Fruit fly (Drosophila melanogaster): ENCODE data around the gene Paip2.

Gene Paip2

DNA sequence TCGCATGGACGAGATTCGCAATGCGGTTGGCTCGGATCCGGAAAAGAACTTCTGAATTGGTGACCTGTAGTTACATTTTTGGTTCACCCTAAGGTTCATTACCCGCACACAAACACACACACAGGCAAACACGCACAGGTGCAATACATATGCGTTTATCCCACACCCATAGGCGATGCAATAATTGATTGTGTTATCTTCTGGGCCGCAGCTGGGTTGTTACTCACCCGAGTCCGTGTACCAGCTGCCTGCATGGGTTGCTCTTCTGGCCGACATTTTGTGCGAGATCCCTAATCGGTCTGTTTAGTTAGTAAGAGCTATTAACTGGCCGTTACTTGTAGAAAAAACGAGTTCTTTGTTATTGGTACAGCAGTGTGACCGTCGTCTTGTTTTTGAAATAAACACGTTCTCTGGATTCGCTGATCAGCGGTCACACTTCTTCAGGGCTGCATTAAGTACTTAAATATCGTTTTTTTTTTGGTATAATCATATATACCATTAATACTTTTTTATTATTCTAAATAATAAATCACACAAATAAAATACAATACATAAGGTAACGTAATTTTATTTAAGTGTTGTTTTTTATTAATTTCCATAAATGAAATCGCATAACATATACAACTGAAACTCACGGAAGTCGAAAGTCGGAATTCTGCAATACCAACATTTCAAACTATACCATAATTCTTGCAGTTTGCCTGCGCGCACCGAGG lies 30.5 kb downstream of the Paip2 start, which contains the start of gene CG8031 (continued):
- TF ChIP-seq pzg (GFP tag; optimal IDR thresholded peaks at IDR 0.05) (peak; percentile 62), Bgb (GFP tag; IDR thresholded peaks at IDR 0.05; ENCODE audit: partially characterized antibody) (0 out of 2 replicates have a peak, but pooled peaks have one; percentile 17), kah (GFP tag; optimal IDR thresholded peaks at IDR 0.05) (no peak), chinmo (GFP tag; IDR thresholded peaks at IDR 0.05; ENCODE audit: partially characterized antibody) (peak; percentile 91; the same call in 3 of the 4 replicates), CG13123 (GFP tag; optimal IDR thresholded peaks at IDR 0.05) (no peak), CG14710 (tag; optimal IDR thresholded peaks at IDR 0.05) (peak; percentile 83), nmo (GFP tag; optimal IDR thresholded peaks at IDR 0.05) (peak; percentile 68), CG30020 (tag; optimal IDR thresholded peaks at IDR 0.05) (peak; percentile 27), trem (tag; optimal IDR thresholded peaks at IDR 0.05) (peak; percentile 26), CG12391 (tag; optimal IDR thresholded peaks at IDR 0.05) (peak; percentile 41), CG14050 (GFP tag; IDR thresholded peaks at IDR 0.05) (0 out of 3 replicates have a peak, but pooled peaks have one; percentile 18), bbx (GFP tag; IDR thresholded peaks at IDR 0.05; ENCODE audit: partially characterized antibody) (peak; percentile 32; the same call in 1 of the 2 replicates), CG12659 (GFP tag; optimal IDR thresholded peaks at IDR 0.05) (peak; percentile 78), gcm (GFP tag; optimal IDR thresholded peaks at IDR 0.05) (no peak), CG2116 (GFP tag; optimal IDR thresholded peaks at IDR 0.05) (peak; percentile 70), ci (GFP tag; IDR thresholded peaks at IDR 0.05) (0 out of 3 replicates have a peak, but pooled peaks have one; percentile 5), CG18011 (GFP tag; optimal IDR thresholded peaks at IDR 0.05) (no peak), CG10979 (tag; optimal IDR thresholded peaks at IDR 0.05) (peak; percentile 11), row (GFP tag; IDR thresholded peaks at IDR 0.05) (peak; percentile 38; the same call in 1 of the 3 replicates), Chrac-16 (GFP tag; optimal IDR thresholded peaks at IDR 0.05) (no peak), seq (GFP tag; IDR thresholded peaks at IDR 0.05) (0 out of 2 replicates have a peak, but pooled peaks have one; percentile 9), insv (GFP tag; optimal IDR thresholded peaks at IDR 0.05) (peak in 1 of 2 experiments; percentile 12), CG11085 (GFP tag; IDR thresholded peaks at IDR 0.05) (no peak), CG3847 (GFP tag; IDR thresholded peaks at IDR 0.05) (peak; percentile 54), CG10321 (GFP tag; IDR thresholded peaks at IDR 0.05) (0 out of 2 replicates have a peak, but pooled peaks have one; percentile 16), Sin3A (optimal IDR thresholded peaks at IDR 0.05) (peak; percentile 91), Dll (GFP tag; IDR thresholded peaks at IDR 0.05; ENCODE audit: partially characterized antibody) (0 out of 4 replicates have a peak, but pooled peaks have one; percentile 17), stc (GFP tag; IDR thresholded peaks at IDR 0.05) (no peak), CG4617 (GFP tag; optimal IDR thresholded peaks at IDR 0.05; ENCODE audit: borderline replicate concordance) (peak; percentile 58), CG8478 (optimal IDR thresholded peaks at IDR 0.05) (peak; percentile 21), CG7928 (GFP tag; optimal IDR thresholded peaks at IDR 0.05) (peak; percentile 90), YL-1 (GFP tag; optimal IDR thresholded peaks at IDR 0.05) (peak; percentile 46), hkb (optimal IDR thresholded peaks at IDR 0.05) (peak; percentile 24), hkb (GFP tag; IDR thresholded peaks at IDR 0.05) (peak; percentile 29), ems (GFP tag; optimal IDR thresholded peaks at IDR 0.05) (no peak), crp (GFP tag; optimal IDR thresholded peaks at IDR 0.05) (peak in 1 of 2 experiments; percentile 6), gfzf (GFP tag; optimal IDR thresholded peaks at IDR 0.05) (peak; percentile 82), grau (tag; optimal IDR thresholded peaks at IDR 0.05) (no peak), sna (GFP tag; IDR thresholded peaks at IDR 0.05; ENCODE audit: partially characterized antibody) (peak; percentile 55; the same call in 1 of the 2 replicates), CG17186 (GFP tag; optimal IDR thresholded peaks at IDR 0.05) (peak; percentile 52)
